Fruit fly (Drosophila melanogaster) whole organism, prepupa: ENCODE results near the gene CG33128.

Source experiments
- CG11294 ChIP-seq: fragments of 200-800 bp; sonication (Bioruptor generic); IDR thresholded peaks from 2 replicates; pipeline ENCODE4 v1.3.6; 2022; ENCODE audit warnings: missing biosample characterization, missing genetic modification characterization
- CG11902 ChIP-seq: fragments of 200-800 bp; sonication (Bioruptor generic); optimal IDR thresholded peaks from 3 replicates; lab custom pipeline; 2016; ENCODE audit warnings: missing biosample characterization, missing genetic modification characterization
- CG16779 ChIP-seq: fragments of 200-800 bp; sonication (Bioruptor generic); optimal IDR thresholded peaks from 3 replicates; lab custom pipeline; 2017; ENCODE audit warnings: missing biosample characterization, mild to moderate bottlenecking, missing genetic modification characterization
- CG6276 ChIP-seq: fragments of 200-800 bp; sonication (Bioruptor generic); optimal IDR thresholded peaks from 2 replicates; lab custom pipeline; 2017; ENCODE audit warnings: missing biosample characterization, mild to moderate bottlenecking, missing genetic modification characterization
- CG6792 ChIP-seq: fragments of 200-800 bp; sonication (Bioruptor generic); optimal IDR thresholded peaks from 3 replicates; lab custom pipeline; 2016; ENCODE audit warnings: missing biosample characterization, missing genetic modification characterization
- CG6854 ChIP-seq: fragments of 200-800 bp; sonication (Bioruptor generic); optimal IDR thresholded peaks from 2 replicates; lab custom pipeline; 2017; ENCODE audit warnings: missing biosample characterization, mild to moderate bottlenecking, missing genetic modification characterization
- CG8632 ChIP-seq: fragments of 200-800 bp; sonication (Bioruptor generic); optimal IDR thresholded peaks from 3 replicates; lab custom pipeline; 2016; ENCODE audit warnings: missing biosample characterization, missing genetic modification characterization
- CG9139 ChIP-seq: fragments of 200-800 bp; sonication (Bioruptor generic); optimal IDR thresholded peaks from 3 replicates; lab custom pipeline; 2017; ENCODE audit warnings: missing biosample characterization, mild to moderate bottlenecking, missing genetic modification characterization
- Gug ChIP-seq: fragments of 200-800 bp; sonication (Bioruptor generic); IDR thresholded peaks from 2 replicates; pipeline ENCODE4 v1.3.6; 2022; ENCODE audit warnings: missing biosample characterization, missing genetic modification characterization
- Sox102F ChIP-seq: fragments of 200-800 bp; sonication (Bioruptor generic); optimal IDR thresholded peaks from 2 replicates; lab custom pipeline; 2016; ENCODE audit warnings: missing biosample characterization, mild to moderate bottlenecking, missing genetic modification characterization
- cyc ChIP-seq: fragments of 200-800 bp; sonication (Bioruptor generic); optimal IDR thresholded peaks from 3 replicates; lab custom pipeline; 2016; ENCODE audit warnings: missing biosample characterization, missing genetic modification characterization
- eg ChIP-seq: fragments of 200-800 bp; sonication (Bioruptor generic); IDR thresholded peaks from 3 replicates; pipeline ENCODE4 v1.3.6; 2022; ENCODE audit warnings: missing biosample characterization, missing genetic modification characterization

- no peak for TF ChIP-seq Sox102F
- no peak for TF ChIP-seq cyc (GFP tag; lab: Kevin White, UChicago)
- no peak for TF ChIP-seq CG6854 (GFP tag; lab: Kevin White, UChicago)
- TF ChIP-seq CG6276 (GFP tag; lab: Kevin White, UChicago): no peak
- TF ChIP-seq CG8632 (GFP tag; lab: Kevin White, UChicago): no peak
- no peak for TF ChIP-seq CG11902 (GFP tag; lab: Kevin White, UChicago)
- TF ChIP-seq Gug (GFP tag; lab: Robert Waterston, UW): no peak
- no peak for TF ChIP-seq CG11294 (GFP tag; lab: Robert Waterston, UW)
- TF ChIP-seq CG16779: no peak
- no peak for TF ChIP-seq CG9139 (GFP tag; lab: Kevin White, UChicago)
- no peak for TF ChIP-seq CG6792 (GFP tag; lab: Kevin White, UChicago)
- TF ChIP-seq eg (GFP tag; lab: Robert Waterston, UW): no peak
Measured at dm6 chr2L:1520191-1520590, 26.3 kb downstream of the CG33128 start, which contains the start of gene Or22a.
